Fruit fly (Drosophila melanogaster): ENCODE results near the gene CG32214.

dm6 chr3L:19503770-19504169 lies 36.6 kb downstream of the CG32214 start, which contains the start of gene CG9452:
- TF ChIP-seq CG8478 (optimal IDR thresholded peaks at IDR 0.05), result no peak
- TF ChIP-seq CTCF (optimal IDR thresholded peaks at IDR 0.05), result no peak
